Worm (Caenorhabditis elegans): ENCODE data around the gene lite-1.

DNA sequence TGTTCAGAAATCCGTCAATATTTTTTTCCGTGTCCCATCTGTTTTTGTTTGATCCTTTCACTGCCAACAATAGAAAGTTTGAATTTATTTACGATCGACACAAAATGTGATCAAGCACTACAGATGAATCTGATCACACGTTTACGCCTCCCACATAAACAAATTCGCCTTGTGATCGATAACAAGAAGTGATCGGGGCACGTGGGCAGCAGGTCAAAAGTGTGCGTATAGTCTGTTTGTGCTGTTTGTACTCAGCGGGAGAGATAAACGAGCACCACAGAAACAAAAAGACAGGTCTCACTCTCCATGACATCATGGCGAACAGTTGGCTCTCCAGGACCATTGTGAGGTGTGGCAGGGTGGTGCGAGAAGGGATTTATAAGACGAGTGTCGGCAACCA lies 25.0 kb upstream of the lite-1 start:
- TF ChIP-seq him-1 (tag; optimal IDR thresholded peaks at IDR 0.05) (no peak), W03F9.2 (tag; optimal IDR thresholded peaks at IDR 0.05) (no peak)

Measured in whole organism, L4/young adult.